Worm (Caenorhabditis elegans): Measurements from ENCODE around the gene W04E12.9.

W04E12.9 gene

ce11 chrV:19754331-19754730 lies 2.0 kb upstream of the W04E12.9 start:
- TF ChIP-seq elt-2 (tag; optimal IDR thresholded peaks at IDR 0.05) (peak; percentile 37), sup-37 (GFP tag; optimal IDR thresholded peaks at IDR 0.05) (no peak), lsy-2 (tag; optimal IDR thresholded peaks at IDR 0.05) (no peak), pag-3 (tag; optimal IDR thresholded peaks at IDR 0.05; ENCODE audit: borderline replicate concordance, insufficient read depth) (no peak), alr-1 (tag; optimal IDR thresholded peaks at IDR 0.05; ENCODE audit: borderline replicate concordance) (no peak)

DNA sequence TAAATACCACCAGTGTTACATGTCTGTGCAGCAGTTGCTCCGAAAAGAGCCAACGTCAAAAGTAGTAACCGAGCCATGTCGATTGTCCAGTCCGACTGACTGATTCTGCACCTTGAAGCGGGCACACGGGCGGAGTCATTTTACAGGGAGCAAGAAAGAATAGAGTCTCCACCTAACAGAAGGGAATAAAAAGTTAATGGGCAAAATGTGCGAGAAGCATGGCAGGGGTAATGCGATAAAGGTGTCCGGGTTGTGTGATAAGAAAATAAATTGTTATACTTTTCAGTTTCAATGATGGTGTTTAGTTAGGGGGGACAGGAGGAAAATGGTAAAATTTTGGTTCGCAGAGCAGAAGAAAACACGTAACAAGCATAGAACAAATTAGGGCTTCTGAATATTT lies 1.1 kb upstream of the W04E12.9 start, which contains the start of gene clec-50:
Gene clec-50, minus strand, starts transcription at position 109 of the 400 bp plus-strand sequence.
- TF ChIP-seq zag-1 (tag; optimal IDR thresholded peaks at IDR 0.05) (no peak), nhr-85 (tag) (no peak), lin-35 (GFP tag; optimal IDR thresholded peaks at IDR 0.05) (peak in 1 of 2 experiments; percentile 28), C04F5.9 (tag; optimal IDR thresholded peaks at IDR 0.05) (no peak), pqm-1 (tag; optimal IDR thresholded peaks at IDR 0.05) (no peak), isw-1 (GFP tag; IDR thresholded peaks at IDR 0.05) (no peak), elt-3 (tag; optimal IDR thresholded peaks at IDR 0.05) (no peak), fos-1 (tag; optimal IDR thresholded peaks at IDR 0.05) (no peak), nhr-19 (GFP tag; conservative IDR thresholded peaks at IDR 0.05) (no peak), unc-30 (tag; optimal IDR thresholded peaks at IDR 0.05) (no peak), ceh-88 (GFP tag; IDR thresholded peaks at IDR 0.05) (no peak), elt-2 (tag; optimal IDR thresholded peaks at IDR 0.05) (peak; percentile 65)

ce11 chrV:19759282-19759681 lies 2.9 kb downstream of the W04E12.9 start:
- no peak for TF ChIP-seq unc-130 (tag; optimal IDR thresholded peaks at IDR 0.05)
- TF ChIP-seq skn-1 (tag; optimal IDR thresholded peaks at IDR 0.05) = no peak
- TF ChIP-seq ceh-63 (GFP tag; optimal IDR thresholded peaks at IDR 0.05) = no peak
- TF ChIP-seq nhr-85 (tag) = peak; percentile 1

DNA sequence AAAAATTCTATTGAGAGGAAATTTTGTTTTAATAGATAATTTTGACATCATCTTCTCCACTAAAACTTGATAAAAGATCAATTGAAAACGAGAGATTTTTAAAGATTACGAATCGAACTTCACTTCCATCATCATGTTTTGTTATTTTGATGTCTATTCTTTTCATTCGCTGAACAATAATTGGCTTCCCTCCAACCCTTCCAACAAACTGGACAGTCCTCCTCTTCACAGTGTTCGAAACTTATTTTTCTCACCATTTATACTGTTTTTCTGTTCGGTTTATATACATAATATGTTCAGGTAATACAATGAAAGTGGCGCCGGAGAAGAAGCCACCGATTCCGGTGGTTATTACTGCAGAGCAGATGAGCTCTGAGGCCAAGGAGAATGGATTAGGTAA lies 4.4 kb downstream of the W04E12.9 start, which contains the start of gene M162.5:
Gene M162.5, plus strand, starts transcription at position 301 of the 400 bp plus-strand sequence.
- no peak for TF ChIP-seq mep-1 (tag; optimal IDR thresholded peaks at IDR 0.05)
- TF ChIP-seq alr-1 (tag; optimal IDR thresholded peaks at IDR 0.05; ENCODE audit: borderline replicate concordance) = no peak

DNA sequence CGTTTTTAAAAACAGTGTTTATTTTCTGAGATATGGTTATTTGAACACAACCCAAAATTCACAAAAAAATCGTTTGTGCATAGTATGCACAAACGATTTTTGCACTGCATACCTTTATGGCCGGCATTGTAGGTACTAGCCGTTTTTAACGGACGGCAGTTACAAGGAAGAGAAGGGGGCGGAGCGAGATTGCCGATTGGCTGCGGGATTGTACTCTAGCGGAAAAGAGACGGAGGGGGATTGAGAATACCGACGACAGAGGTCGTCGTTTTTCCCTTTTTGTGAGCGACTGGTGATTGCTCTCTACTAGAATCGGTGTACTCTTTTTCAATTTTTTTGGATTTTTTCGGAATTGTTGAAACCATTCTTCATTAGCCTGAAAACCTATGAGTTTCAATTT lies 11.4 kb downstream of the W04E12.9 start:
- TF ChIP-seq pag-3 (tag; optimal IDR thresholded peaks at IDR 0.05; ENCODE audit: borderline replicate concordance, insufficient read depth) (no peak), nhr-90 (tag; optimal IDR thresholded peaks at IDR 0.05; ENCODE audit: poor library complexity) (no peak), nhr-19 (GFP tag; conservative IDR thresholded peaks at IDR 0.05) (no peak), egl-27 (tag; optimal IDR thresholded peaks at IDR 0.05) (no peak), efl-1 (optimal IDR thresholded peaks at IDR 0.05) (no peak), efl-1 (GFP tag; optimal IDR thresholded peaks at IDR 0.05 in 1 of 2) (peak in 1 of 2 experiments; percentile 48)

ce11 chrV:19771660-19772059 lies 15.3 kb downstream of the W04E12.9 start, which contains the start of gene M162.15:
Gene M162.15, minus strand, starts transcription at chrV:19771760.
- TF ChIP-seq tbx-2 (tag; optimal IDR thresholded peaks at IDR 0.05) = no peak
- no peak for TF ChIP-seq swsn-7 (tag; optimal IDR thresholded peaks at IDR 0.05)
- no peak for TF ChIP-seq pag-3 (tag; optimal IDR thresholded peaks at IDR 0.05; ENCODE audit: borderline replicate concordance, insufficient read depth)

- TF ChIP-seq zip-4 (GFP tag; optimal IDR thresholded peaks at IDR 0.05) (no peak), dsc-1 (tag; optimal IDR thresholded peaks at IDR 0.05) (no peak), egl-27 (tag; optimal IDR thresholded peaks at IDR 0.05) (no peak), nhr-47 (tag; optimal IDR thresholded peaks at IDR 0.05) (no peak), fkh-10 (GFP tag; optimal IDR thresholded peaks at IDR 0.05) (no peak), nhr-76 (tag; optimal IDR thresholded peaks at IDR 0.05) (no peak), unc-30 (tag; optimal IDR thresholded peaks at IDR 0.05) (no peak), lin-35 (GFP tag; optimal IDR thresholded peaks at IDR 0.05) (no peak), skn-1 (tag; optimal IDR thresholded peaks at IDR 0.05) (no peak)
Observed at ce11 chrV:19777227-19777626, 20.9 kb downstream of the W04E12.9 start, which contains the start of gene fbxa-118. Gene fbxa-118, minus strand, starts transcription at chrV:19777327.

Data from whole organism, L1 larva.